Worm (Caenorhabditis elegans) whole organism, early embryonic: Measurements from ENCODE around the gene str-123.

ENCODE experiments used
- B0310.2 ChIP-seq: sonication (generic microtip); optimal IDR thresholded peaks from 2 replicates; lab custom pipeline; 2016; ENCODE audit warnings: mild to moderate bottlenecking, missing genetic modification characterization, missing compliant biosample characterization
- F13C5.2 ChIP-seq: sonication (generic microtip); optimal IDR thresholded peaks from 2 replicates; lab custom pipeline; 2017; ENCODE audit warnings: mild to moderate bottlenecking, missing genetic modification characterization, inconsistent platforms, missing compliant biosample characterization
- aly-1 ChIP-seq: sonication (generic microtip); optimal IDR thresholded peaks from 2 replicates; lab custom pipeline; 2016; ENCODE audit warnings: missing genetic modification characterization, missing compliant biosample characterization
- ama-1 ChIP-seq: fragments of 150-350 bp; optimal IDR thresholded peaks from 2 replicates; lab custom pipeline; 2014
- ceh-13 ChIP-seq: fragments of 200-800 bp; sonication (Bioruptor generic); optimal IDR thresholded peaks from 2 replicates; lab custom pipeline; 2018; ENCODE audit warnings: mild to moderate bottlenecking, missing genetic modification characterization, missing compliant biosample characterization
- ceh-36 ChIP-seq: sonication (generic microtip); optimal IDR thresholded peaks from 2 replicates; lab custom pipeline; 2016; ENCODE audit warnings: missing genetic modification characterization, inconsistent platforms, missing compliant biosample characterization
- ets-7 ChIP-seq: sonication (generic microtip); optimal IDR thresholded peaks from 2 replicates; lab custom pipeline; 2016; ENCODE audit warnings: missing genotype, missing genetic modification characterization, missing compliant biosample characterization
- flt-1 ChIP-seq: fragments of 200-800 bp; sonication (Bioruptor generic); IDR thresholded peaks from 2 replicates; pipeline ENCODE4 v1.3.6; 2022; ENCODE audit warnings: missing genetic modification characterization, missing compliant biosample characterization
- hmbx-1 ChIP-seq: sonication (generic microtip); optimal IDR thresholded peaks from 2 replicates; lab custom pipeline; 2016; ENCODE audit warnings: mild to moderate bottlenecking, missing genetic modification characterization, missing compliant biosample characterization
- hmg-4 ChIP-seq: fragments of 200-800 bp; sonication (Bioruptor generic); optimal IDR thresholded peaks from 2 replicates; lab custom pipeline; 2018; ENCODE audit warnings: mild to moderate bottlenecking, missing genetic modification characterization, missing compliant biosample characterization
- hnd-1 ChIP-seq: sonication (generic microtip); optimal IDR thresholded peaks from 2 replicates; lab custom pipeline; 2016; ENCODE audit warnings: missing genetic modification characterization, missing compliant biosample characterization
- pes-1 ChIP-seq: fragments of 200-800 bp; sonication (Bioruptor generic); IDR thresholded peaks from 2 replicates; pipeline ENCODE4 v1.3.6; 2022; ENCODE audit warnings: missing genetic modification reagents, missing genetic modification characterization, missing compliant biosample characterization
- scrt-1 ChIP-seq: fragments of 200-800 bp; sonication (Bioruptor generic); IDR thresholded peaks from 2 replicates; pipeline ENCODE4 v1.3.6; 2022; ENCODE audit warnings: missing genetic modification characterization, missing compliant biosample characterization
- sea-1 ChIP-seq: fragments of 200-800 bp; sonication (Bioruptor generic); conservative IDR thresholded peaks from 2 replicates; pipeline ENCODE4 v1.3.6; 2022; ENCODE audit warnings: missing genetic modification characterization, missing compliant biosample characterization
- tbx-11 ChIP-seq: fragments of 200-800 bp; sonication (Bioruptor generic); IDR thresholded peaks from 2 replicates; pipeline ENCODE4 v1.3.6; 2022; ENCODE audit warnings: missing genetic modification characterization, missing compliant biosample characterization
- tbx-37 ChIP-seq: fragments of 200-800 bp; sonication (Bioruptor generic); conservative IDR thresholded peaks from 2 replicates; pipeline ENCODE4 v1.3.6; 2022; ENCODE audit warnings: missing genetic modification reagents, missing genetic modification characterization, missing compliant biosample characterization
- tra-4 ChIP-seq: sonication (generic microtip); optimal IDR thresholded peaks from 2 replicates; lab custom pipeline; 2017; ENCODE audit warnings: missing genetic modification characterization, missing compliant biosample characterization

str-123 gene

DNA sequence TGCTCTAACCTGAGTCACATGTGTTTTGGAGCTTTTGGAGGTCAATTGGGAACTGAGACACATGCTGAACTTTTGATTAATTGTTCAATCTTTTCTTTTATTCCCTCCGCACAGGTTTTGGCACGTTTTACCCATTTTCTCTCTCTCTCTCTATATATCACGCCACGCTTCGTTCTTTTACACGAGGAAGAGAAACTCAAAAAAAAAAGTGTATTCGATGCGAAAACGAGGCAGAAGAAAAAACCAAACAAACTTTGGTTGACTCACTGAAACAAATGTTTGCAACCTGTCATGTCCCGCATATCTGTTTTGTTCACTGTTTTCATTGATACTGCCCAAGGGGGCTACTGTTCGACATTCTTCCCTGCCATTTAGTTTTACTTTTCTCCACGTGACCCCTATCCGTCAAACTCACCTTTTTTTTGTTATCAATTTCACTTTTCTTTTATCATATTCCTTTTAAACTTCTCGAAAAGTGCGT lies 28.8 kb upstream of the str-123 start:
- no peak for TF ChIP-seq tbx-11
- TF ChIP-seq tra-4 (tag; lab: Kevin White, UChicago), result no peak
- no peak for TF ChIP-seq ets-7 (tag; lab: Kevin White, UChicago)
- TF ChIP-seq F13C5.2 (tag; lab: Kevin White, UChicago), result no peak
- TF ChIP-seq aly-1, result no peak
- TF ChIP-seq sea-1 (GFP tag; lab: Robert Waterston, UW), result no peak
- TF ChIP-seq hmg-4, result no peak
- no peak for TF ChIP-seq tbx-37 (GFP tag; lab: Robert Waterston, UW)
- TF ChIP-seq hnd-1 (tag; lab: Kevin White, UChicago), result no peak
- no peak for TF ChIP-seq pes-1 (GFP tag; lab: Robert Waterston, UW)
- TF ChIP-seq B0310.2 (tag; lab: Kevin White, UChicago), result no peak
- TF ChIP-seq ceh-36 (tag; lab: Kevin White, UChicago), result no peak

DNA sequence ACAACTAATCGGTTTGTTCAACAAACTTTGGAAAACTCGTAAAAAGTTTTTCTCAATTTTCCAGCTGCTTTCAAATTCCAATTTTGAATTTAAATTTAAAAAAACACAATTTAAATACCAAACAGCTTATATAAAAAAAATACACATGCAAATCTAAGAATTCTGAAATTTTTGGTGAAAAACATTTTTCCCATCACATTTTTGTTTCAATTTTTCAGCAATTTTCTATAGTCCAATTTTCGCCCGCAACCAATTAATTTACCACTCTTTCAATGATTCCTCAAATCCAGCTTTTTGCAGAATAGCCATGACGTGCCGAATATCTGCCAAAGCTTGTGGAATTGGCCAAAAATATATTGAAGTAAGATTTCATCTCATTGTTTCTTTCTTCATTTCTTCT lies 28.4 kb upstream of the str-123 start, which contains the start of gene cept-1:
Gene cept-1, plus strand, starts transcription at position 301 of the 400 bp plus-strand sequence.
- no peak for TF ChIP-seq ets-7 (tag; lab: Kevin White, UChicago)
- TF ChIP-seq ama-1, result no peak
- no peak for TF ChIP-seq flt-1 (GFP tag; lab: Robert Waterston, UW)
- no peak for TF ChIP-seq scrt-1
- TF ChIP-seq tra-4 (tag; lab: Kevin White, UChicago), result no peak
- TF ChIP-seq hmbx-1 (tag; lab: Kevin White, UChicago), result no peak
- TF ChIP-seq tbx-11, result no peak
- no peak for TF ChIP-seq F13C5.2 (tag; lab: Kevin White, UChicago)
- no peak for TF ChIP-seq hmg-4
- no peak for TF ChIP-seq ceh-36 (tag; lab: Kevin White, UChicago)
- TF ChIP-seq pes-1 (GFP tag; lab: Robert Waterston, UW), result no peak
- TF ChIP-seq B0310.2 (tag; lab: Kevin White, UChicago), result no peak
- TF ChIP-seq tbx-37 (GFP tag; lab: Robert Waterston, UW), result no peak
- TF ChIP-seq aly-1, result no peak
- no peak for TF ChIP-seq hnd-1 (tag; lab: Kevin White, UChicago)

ce11 chrX:12764009-12764408 lies 26.1 kb upstream of the str-123 start:
- TF ChIP-seq hmbx-1 (tag; lab: Kevin White, UChicago) (no peak), tbx-37 (GFP tag; lab: Robert Waterston, UW) (no peak), hmg-4 (no peak), B0310.2 (tag; lab: Kevin White, UChicago) (no peak), ceh-36 (tag; lab: Kevin White, UChicago) (no peak), sea-1 (GFP tag; lab: Robert Waterston, UW) (no peak), ets-7 (tag; lab: Kevin White, UChicago) (no peak), aly-1 (no peak), tra-4 (tag; lab: Kevin White, UChicago) (no peak), pes-1 (GFP tag; lab: Robert Waterston, UW) (no peak), flt-1 (GFP tag; lab: Robert Waterston, UW) (no peak)

- no peak for TF ChIP-seq tra-4 (tag; lab: Kevin White, UChicago)
Measured at ce11 chrX:12769697-12770096, 20.4 kb upstream of the str-123 start, which contains the start of gene ilc-17.1. Gene ilc-17.1 (minus strand): TSS chrX:12769797.

ce11 chrX:12780674-12781073 lies 9.5 kb upstream of the str-123 start:
- no peak for TF ChIP-seq sea-1 (GFP tag; lab: Robert Waterston, UW)
- no peak for TF ChIP-seq tbx-37 (GFP tag; lab: Robert Waterston, UW)
- no peak for TF ChIP-seq hmg-4
- no peak for TF ChIP-seq pes-1 (GFP tag; lab: Robert Waterston, UW)
- TF ChIP-seq aly-1, result no peak
- TF ChIP-seq F13C5.2 (tag; lab: Kevin White, UChicago), result no peak
- no peak for TF ChIP-seq ets-7 (tag; lab: Kevin White, UChicago)
- no peak for TF ChIP-seq hmbx-1 (tag; lab: Kevin White, UChicago)

ce11 chrX:12781712-12782444 lies 8.3 kb upstream of the str-123 start, which contains the start of gene alh-13:
Gene alh-13 (plus strand): TSS chrX:12782394.
- TF ChIP-seq ets-7 (tag; lab: Kevin White, UChicago), result no peak
- no peak for TF ChIP-seq ceh-36 (tag; lab: Kevin White, UChicago)

- TF ChIP-seq hmbx-1 (tag; lab: Kevin White, UChicago), result no peak
- no peak for TF ChIP-seq pes-1 (GFP tag; lab: Robert Waterston, UW)
- TF ChIP-seq tbx-37 (GFP tag; lab: Robert Waterston, UW), result no peak
- TF ChIP-seq sea-1 (GFP tag; lab: Robert Waterston, UW), result no peak
- no peak for TF ChIP-seq ceh-13
- no peak for TF ChIP-seq F13C5.2 (tag; lab: Kevin White, UChicago)
Measured at ce11 chrX:12787624-12788023, 2.5 kb upstream of the str-123 start, which contains the start of gene str-124. Gene str-124 (plus strand): TSS chrX:12787924.

- TF ChIP-seq ceh-13 (no peak), tbx-37 (GFP tag; lab: Robert Waterston, UW) (no peak), scrt-1 (no peak)
Measured at ce11 chrX:12792554-12792953, 2.4 kb downstream of the str-123 start, which contains the start of gene abf-5. Gene abf-5 (plus strand): TSS chrX:12792854.
